Worm (Caenorhabditis elegans): ENCODE data around the gene F25B4.7.

Gene F25B4.7

DNA sequence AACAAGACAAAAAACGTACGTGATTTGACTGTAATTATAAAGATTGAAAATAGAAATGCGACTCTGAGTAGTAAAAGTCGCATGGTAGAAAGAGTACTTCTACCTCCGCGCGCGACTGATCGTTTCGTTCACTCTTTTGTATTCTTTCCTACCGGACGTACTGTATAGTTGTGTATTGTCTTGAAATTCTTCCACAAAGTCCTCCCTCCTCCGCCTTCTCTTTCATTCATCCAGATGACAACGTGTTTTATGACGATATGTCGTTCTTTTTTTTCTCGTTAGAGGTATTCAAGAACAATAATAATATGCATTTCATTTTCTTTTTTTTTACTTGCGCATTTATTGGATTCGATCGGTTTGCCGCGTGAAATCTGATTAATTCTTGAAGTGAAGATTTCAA, 39.4 kb upstream of the F25B4.7 start, which contains the start of gene K09H11.4:
K09H11.4 (minus strand) TSS at position 101 of the 400 bp plus-strand sequence.
- TF ChIP-seq vab-7 (GFP tag; IDR thresholded peaks at IDR 0.05) (no peak), dmd-6 (GFP tag; IDR thresholded peaks at IDR 0.05) (no peak), set-16 (GFP tag; IDR thresholded peaks at IDR 0.05) (no peak), nhr-11 (tag; optimal IDR thresholded peaks at IDR 0.05) (no peak), nhr-102 (tag; optimal IDR thresholded peaks at IDR 0.05) (no peak), Y5F2A.4 (GFP tag; optimal IDR thresholded peaks at IDR 0.05) (no peak), F26F4.8 (GFP tag; conservative IDR thresholded peaks at IDR 0.05) (no peak), F10B5.3 (tag; optimal IDR thresholded peaks at IDR 0.05) (no peak)

DNA sequence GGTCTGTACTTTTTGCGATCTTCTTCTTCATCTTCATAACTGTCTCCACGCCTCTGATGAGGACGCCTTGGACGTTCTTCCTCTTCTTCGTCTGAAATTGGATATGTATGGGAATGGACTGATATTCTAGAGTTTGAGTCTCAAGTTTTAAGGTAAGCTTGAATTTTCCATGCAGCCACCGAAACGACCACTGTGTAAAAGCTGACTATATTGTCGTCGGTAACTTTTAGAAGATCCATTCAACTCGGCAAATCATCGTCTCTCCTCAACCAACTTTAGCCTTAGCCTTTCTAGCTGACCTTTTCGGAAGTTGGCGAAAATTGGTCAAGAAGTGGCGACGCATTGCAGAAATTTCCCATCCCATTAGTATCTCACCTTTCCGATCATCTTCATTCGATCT, 37.4 kb upstream of the F25B4.7 start:
- TF ChIP-seq unc-62 (GFP tag; optimal IDR thresholded peaks at IDR 0.05 in 1 of 2) = peak in 1 of 2 experiments; percentile 90
- TF ChIP-seq unc-62 (tag; optimal IDR thresholded peaks at IDR 0.05) = no peak
- no peak for TF ChIP-seq arid-1 (GFP tag; conservative IDR thresholded peaks at IDR 0.05)

DNA sequence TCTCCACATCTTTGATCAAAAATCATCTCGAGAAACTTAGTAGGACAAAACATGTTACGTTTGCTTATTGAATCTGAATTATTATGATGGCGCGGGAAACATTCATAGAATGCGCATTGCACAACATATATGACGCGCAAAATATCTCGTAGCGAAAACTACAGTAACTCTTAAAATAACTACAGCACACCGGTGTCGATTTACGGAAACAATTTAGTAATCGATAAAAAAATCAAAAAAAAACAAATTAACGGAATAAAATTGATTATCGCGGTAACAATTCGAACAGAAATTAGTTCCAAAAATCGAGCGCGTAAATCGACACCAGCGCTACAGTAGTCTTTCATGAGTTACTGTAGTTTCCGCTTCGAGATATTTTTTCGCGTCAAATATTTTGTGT, 35.1 kb upstream of the F25B4.7 start:
- TF ChIP-seq set-16 (GFP tag; IDR thresholded peaks at IDR 0.05) (no peak), attf-4 (tag; optimal IDR thresholded peaks at IDR 0.05) (no peak), ceh-44 (GFP tag; IDR thresholded peaks at IDR 0.05) (no peak), T26A8.4 (GFP tag; IDR thresholded peaks at IDR 0.05) (no peak), ctbp-1 (GFP tag; IDR thresholded peaks at IDR 0.05) (no peak), nhr-76 (tag; optimal IDR thresholded peaks at IDR 0.05) (no peak), cey-2 (tag; optimal IDR thresholded peaks at IDR 0.05; ENCODE audit: borderline replicate concordance, insufficient read depth) (no peak), ama-1 (optimal IDR thresholded peaks at IDR 0.05) (no peak), mdl-1 (tag; optimal IDR thresholded peaks at IDR 0.05) (no peak)

DNA sequence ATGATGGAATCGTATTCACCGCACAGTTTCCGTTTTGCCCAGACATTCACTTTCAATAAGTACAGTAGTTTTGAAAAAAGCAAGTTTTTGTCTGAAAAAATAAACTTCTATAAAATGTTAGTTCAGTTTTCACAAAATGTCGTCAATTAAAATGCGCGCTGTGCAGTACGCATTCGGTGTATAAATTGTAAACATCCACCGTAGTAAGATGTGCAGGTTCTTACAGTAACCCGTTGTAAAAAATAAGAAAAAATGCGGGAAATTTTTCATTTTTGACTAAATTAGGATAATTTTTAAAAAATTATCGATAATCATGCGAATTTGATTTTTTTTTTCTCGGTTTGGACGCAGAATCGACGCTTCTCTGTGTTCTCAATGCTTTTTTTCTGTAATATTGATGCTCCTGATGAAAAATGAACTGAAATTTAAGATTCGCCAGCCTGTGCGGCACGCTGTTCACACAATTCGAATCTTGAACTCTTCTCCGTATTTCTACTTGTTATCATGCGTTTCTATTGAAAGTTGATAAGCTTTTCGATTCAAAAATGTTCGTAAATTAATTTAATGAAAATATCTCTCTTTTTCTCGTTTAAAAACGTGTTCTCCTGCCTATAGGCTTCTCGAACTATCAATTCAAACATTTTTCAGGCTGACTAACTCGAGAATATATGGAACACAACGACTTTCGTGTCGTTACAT, 30.4 kb upstream of the F25B4.7 start, which contains the start of gene rga-3:
rga-3 (plus strand) TSS at position 649 of the 699 bp plus-strand sequence.
- TF ChIP-seq lin-38 (GFP tag; IDR thresholded peaks at IDR 0.05) (peak; percentile 80), duxl-1 (tag; optimal IDR thresholded peaks at IDR 0.05; ENCODE audit: poor library complexity) (no peak), lin-1 (GFP tag; IDR thresholded peaks at IDR 0.05) (no peak), Y48G9A.11 (GFP tag; IDR thresholded peaks at IDR 0.05) (peak; percentile 97), snpc-1.2 (GFP tag; IDR thresholded peaks at IDR 0.05) (peak; percentile 76), F49E8.2 (tag; optimal IDR thresholded peaks at IDR 0.05; ENCODE audit: borderline replicate concordance) (peak; percentile 95), unc-130 (GFP tag; optimal IDR thresholded peaks at IDR 0.05) (peak; percentile 97), unc-62 (GFP tag; optimal IDR thresholded peaks at IDR 0.05 in 1 of 2) (peak in 1 of 2 experiments; percentile 34), unc-62 (tag; optimal IDR thresholded peaks at IDR 0.05) (no peak), ceh-44 (GFP tag; IDR thresholded peaks at IDR 0.05) (0 out of 2 replicates have a peak, but pooled peaks have one; percentile 12)

DNA sequence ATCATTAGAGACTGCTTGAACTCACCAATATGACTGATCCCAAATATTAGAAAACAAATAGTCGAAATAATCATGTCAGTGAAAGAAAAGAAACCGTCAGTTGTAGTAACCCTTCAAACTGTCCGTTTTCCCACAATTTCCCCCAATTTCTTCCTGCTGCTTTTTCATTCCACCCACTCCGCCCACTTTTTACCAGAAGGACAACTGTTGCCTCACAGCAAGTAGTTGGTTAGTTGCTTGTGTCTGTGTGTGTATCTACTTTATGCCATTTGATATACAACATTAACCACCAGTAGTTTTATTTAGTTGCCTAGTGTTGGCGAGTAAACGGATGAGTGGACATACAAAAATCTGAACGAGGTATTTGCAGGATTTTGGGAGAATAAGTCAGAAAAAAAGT, 29.5 kb upstream of the F25B4.7 start, which contains the start of gene K09H11.9:
K09H11.9 (minus strand) TSS at position 101 of the 400 bp plus-strand sequence.
- no peak for TF ChIP-seq gei-8 (GFP tag; optimal IDR thresholded peaks at IDR 0.05)
- TF ChIP-seq mxl-2 (GFP tag; conservative IDR thresholded peaks at IDR 0.05) = no peak
- TF ChIP-seq zip-11 (GFP tag; IDR thresholded peaks at IDR 0.05) = no peak
- no peak for TF ChIP-seq nhr-102 (tag; optimal IDR thresholded peaks at IDR 0.05)
- TF ChIP-seq ztf-7 (tag; optimal IDR thresholded peaks at IDR 0.05) = no peak
- no peak for TF ChIP-seq duxl-1 (tag; optimal IDR thresholded peaks at IDR 0.05; ENCODE audit: poor library complexity)
- no peak for TF ChIP-seq egl-43 (GFP tag; IDR thresholded peaks at IDR 0.05)
- TF ChIP-seq fkh-10 (GFP tag; optimal IDR thresholded peaks at IDR 0.05) = no peak
- TF ChIP-seq lin-1 (GFP tag; IDR thresholded peaks at IDR 0.05) = no peak

Data from whole organism, L4 larva.